Fruit fly (Drosophila melanogaster) whole organism, embryonic: ENCODE data around the gene CG7069.
A peak's percentile ranks its signal among the peaks of the same experiment; 100 is the strongest.

ENCODE experiments used
- ATbp ChIP-seq: fragments of 200-800 bp; sonication (Bioruptor generic); optimal IDR thresholded peaks from 2 replicates; lab custom pipeline; 2017; ENCODE audit warnings: missing biosample characterization, mild to moderate bottlenecking, missing genetic modification characterization, missing genetic modification reagents
- Ada2b ChIP-seq: fragments of 200-800 bp; sonication (Bioruptor generic); IDR thresholded peaks from 2 replicates; pipeline ENCODE4 v1.3.6; 2022; ENCODE audit warnings: missing biosample characterization, missing genetic modification characterization
- Atf-2 ChIP-seq: fragments of 200-800 bp; sonication (Bioruptor generic); optimal IDR thresholded peaks from 2 replicates; lab custom pipeline; 2016; ENCODE audit warnings: missing biosample characterization, missing genetic modification characterization
- CG14441 ChIP-seq: fragments of 200-800 bp; sonication (Bioruptor generic); IDR thresholded peaks from 2 replicates; pipeline ENCODE4 v1.3.6; 2022; ENCODE audit warnings: missing biosample characterization, missing genetic modification characterization
- CG16813 ChIP-seq: fragments of 200-800 bp; sonication (Bioruptor generic); IDR thresholded peaks from 3 replicates; pipeline ENCODE4 v1.3.6; 2022; ENCODE audit warnings: missing biosample characterization, missing genetic modification characterization; ENCODE audit not compliant: partially characterized antibody
- CG17328 ChIP-seq: fragments of 200-800 bp; sonication (Bioruptor generic); IDR thresholded peaks from 2 replicates; pipeline ENCODE4 v1.3.6; 2022; ENCODE audit warnings: missing biosample characterization, missing genetic modification characterization
- CG17359 ChIP-seq: fragments of 200-800 bp; sonication (Bioruptor generic); optimal IDR thresholded peaks from 3 replicates; lab custom pipeline; 2018; ENCODE audit warnings: missing biosample characterization, mild to moderate bottlenecking, missing genetic modification characterization, moderate library complexity
- CG18262 ChIP-seq: fragments of 200-800 bp; optimal IDR thresholded peaks from 3 replicates; lab custom pipeline; 2019; ENCODE audit warnings: missing biosample characterization, mild to moderate bottlenecking, missing genetic modification characterization, moderate library complexity
- CG32772 ChIP-seq: fragments of 200-800 bp; sonication (Bioruptor generic); IDR thresholded peaks from 2 replicates; pipeline ENCODE4 v1.3.6; 2022; ENCODE audit warnings: missing biosample characterization, missing genetic modification characterization
- CG34376 ChIP-seq: fragments of 200-800 bp; sonication (Bioruptor generic); optimal IDR thresholded peaks from 2 replicates; lab custom pipeline; 2018; ENCODE audit warnings: missing biosample characterization, mild to moderate bottlenecking, missing genetic modification characterization
- CG4360 ChIP-seq: fragments of 200-800 bp; sonication (Bioruptor generic); IDR thresholded peaks from 2 replicates; pipeline ENCODE4 v1.3.6; 2022; ENCODE audit warnings: missing biosample characterization, missing genetic modification characterization
- CG4424 ChIP-seq: fragments of 200-800 bp; sonication (Bioruptor generic); optimal IDR thresholded peaks from 3 replicates; lab custom pipeline; 2016; ENCODE audit warnings: missing biosample characterization, missing genetic modification characterization
- CG4820 ChIP-seq: fragments of 200-800 bp; sonication (Bioruptor generic); optimal IDR thresholded peaks from 3 replicates; lab custom pipeline; 2016; ENCODE audit warnings: missing biosample characterization, missing genetic modification characterization
- CG5180 ChIP-seq: fragments of 200-800 bp; sonication (Bioruptor generic); optimal IDR thresholded peaks from 3 replicates; lab custom pipeline; 2017; ENCODE audit warnings: missing biosample characterization, missing genetic modification characterization, mild to moderate bottlenecking, moderate library complexity, missing genetic modification reagents
- CG7357 ChIP-seq: fragments of 200-800 bp; sonication (Bioruptor generic); IDR thresholded peaks from 3 replicates; pipeline ENCODE4 v1.3.6; 2022; ENCODE audit warnings: missing biosample characterization, missing genetic modification characterization
- CG7745 ChIP-seq: fragments of 200-800 bp; sonication (Bioruptor generic); optimal IDR thresholded peaks from 2 replicates; lab custom pipeline; 2018; ENCODE audit warnings: missing biosample characterization, mild to moderate bottlenecking, missing genetic modification characterization, moderate library complexity
- CG7963 ChIP-seq: fragments of 200-800 bp; sonication (Bioruptor generic); IDR thresholded peaks from 3 replicates; pipeline ENCODE4 v1.3.6; 2022; ENCODE audit warnings: missing biosample characterization, missing genetic modification characterization; ENCODE audit not compliant: partially characterized antibody
- CG8290 ChIP-seq, 3 experiments: fragments of 200-800 bp; sonication (Bioruptor generic); optimal IDR thresholded peaks; 2 replicates each; lab custom pipeline; 2016 to 2019; ENCODE audit warnings: missing biosample characterization in 3 of 3, missing genetic modification characterization in 3 of 3, mild to moderate bottlenecking in 2 of 3, moderate library complexity in 1 of 3
- CG9727 ChIP-seq: fragments of 200-800 bp; sonication (Bioruptor generic); optimal IDR thresholded peaks from 3 replicates; lab custom pipeline; 2017; ENCODE audit warnings: missing biosample characterization, mild to moderate bottlenecking, missing genetic modification characterization
- CoRest ChIP-seq: fragments of 200-800 bp; sonication (Bioruptor generic); optimal IDR thresholded peaks from 3 replicates; lab custom pipeline; 2018; ENCODE audit warnings: missing biosample characterization, mild to moderate bottlenecking, missing genetic modification characterization, moderate library complexity
- Doc3 ChIP-seq: fragments of 200-800 bp; sonication (Bioruptor generic); IDR thresholded peaks from 3 replicates; pipeline ENCODE4 v1.3.6; 2022; ENCODE audit warnings: missing biosample characterization, missing genetic modification characterization; ENCODE audit not compliant: partially characterized antibody
- Fer3 ChIP-seq: fragments of 200-800 bp; sonication (Bioruptor generic); optimal IDR thresholded peaks from 2 replicates; lab custom pipeline; 2018; ENCODE audit warnings: missing biosample characterization, mild to moderate bottlenecking, missing genetic modification characterization, moderate library complexity
- H2.0 ChIP-seq: fragments of 200-800 bp; sonication (Bioruptor generic); IDR thresholded peaks from 2 replicates; pipeline ENCODE4 v1.3.6; 2022; ENCODE audit warnings: missing biosample characterization, missing genetic modification characterization
- HHEX ChIP-seq: fragments of 200-800 bp; sonication (Bioruptor generic); optimal IDR thresholded peaks from 3 replicates; lab custom pipeline; 2017; ENCODE audit warnings: missing biosample characterization, mild to moderate bottlenecking, missing genetic modification characterization, missing genetic modification reagents
- HLH4C ChIP-seq: fragments of 200-800 bp; sonication (Bioruptor generic); IDR thresholded peaks from 3 replicates; pipeline ENCODE4 v1.3.6; 2022; ENCODE audit warnings: missing biosample characterization, missing genetic modification characterization; ENCODE audit not compliant: partially characterized antibody
- HLH54F ChIP-seq: fragments of 200-800 bp; sonication (Bioruptor generic); optimal IDR thresholded peaks from 3 replicates; lab custom pipeline; 2016; ENCODE audit warnings: missing biosample characterization, missing genetic modification characterization
- Mad ChIP-seq: fragments of 200-800 bp; sonication (Bioruptor generic); optimal IDR thresholded peaks from 2 replicates; lab custom pipeline; 2016; ENCODE audit warnings: missing biosample characterization, missing genetic modification characterization
- NK7.1 ChIP-seq: fragments of 200-800 bp; sonication (Bioruptor generic); optimal IDR thresholded peaks from 3 replicates; lab custom pipeline; 2016; ENCODE audit warnings: missing biosample characterization, missing genetic modification characterization
- Neu2 ChIP-seq: fragments of 200-800 bp; sonication (Bioruptor generic); optimal IDR thresholded peaks from 3 replicates; lab custom pipeline; 2016; ENCODE audit warnings: missing biosample characterization, missing genetic modification characterization, borderline replicate concordance
- Ptx1 ChIP-seq: fragments of 200-800 bp; sonication (Bioruptor generic); IDR thresholded peaks from 2 replicates; pipeline ENCODE4 v1.3.6; 2022; ENCODE audit warnings: missing biosample characterization, missing genetic modification characterization
- Sox100B ChIP-seq: fragments of 200-800 bp; sonication (Bioruptor generic); optimal IDR thresholded peaks from 3 replicates; lab custom pipeline; 2018; ENCODE audit warnings: missing biosample characterization, mild to moderate bottlenecking, missing genetic modification characterization
- cwo ChIP-seq: fragments of 200-800 bp; sonication (Bioruptor generic); optimal IDR thresholded peaks from 3 replicates; lab custom pipeline; 2017; ENCODE audit warnings: missing biosample characterization, missing genetic modification characterization, mild to moderate bottlenecking, moderate library complexity, missing genetic modification reagents
- dmrt11E ChIP-seq: fragments of 200-800 bp; sonication (Bioruptor generic); optimal IDR thresholded peaks from 3 replicates; lab custom pipeline; 2018; ENCODE audit warnings: missing biosample characterization, mild to moderate bottlenecking, missing genetic modification characterization, moderate library complexity
- fd102C ChIP-seq: fragments of 200-800 bp; sonication (Bioruptor generic); optimal IDR thresholded peaks from 2 replicates; lab custom pipeline; 2018; ENCODE audit warnings: missing biosample characterization, mild to moderate bottlenecking, missing genetic modification characterization, moderate library complexity
- gcm ChIP-seq: fragments of 200-800 bp; sonication (Bioruptor generic); optimal IDR thresholded peaks from 2 replicates; lab custom pipeline; 2019; ENCODE audit warnings: missing biosample characterization, mild to moderate bottlenecking, missing genetic modification characterization, moderate library complexity
- gfzf ChIP-seq: fragments of 200-800 bp; sonication (Bioruptor generic); optimal IDR thresholded peaks from 2 replicates; lab custom pipeline; 2016; ENCODE audit warnings: missing biosample characterization, mild to moderate bottlenecking, missing genetic modification characterization, moderate library complexity
- gsb ChIP-seq: fragments of 200-800 bp; sonication (Bioruptor generic); IDR thresholded peaks from 2 replicates; pipeline ENCODE4 v1.3.6; 2022; ENCODE audit warnings: missing biosample characterization, missing genetic modification characterization
- ken ChIP-seq: fragments of 200-800 bp; sonication (Bioruptor generic); IDR thresholded peaks from 3 replicates; pipeline ENCODE4 v1.3.6; 2022; ENCODE audit warnings: missing biosample characterization, missing genetic modification characterization
- nerfin-1 ChIP-seq: fragments of 200-800 bp; sonication (Bioruptor generic); optimal IDR thresholded peaks from 3 replicates; lab custom pipeline; 2019; ENCODE audit warnings: missing biosample characterization, mild to moderate bottlenecking, missing genetic modification characterization, moderate library complexity
- nmo ChIP-seq: fragments of 200-800 bp; sonication (Bioruptor generic); optimal IDR thresholded peaks from 2 replicates; lab custom pipeline; 2018; ENCODE audit warnings: missing biosample characterization, mild to moderate bottlenecking, missing genetic modification characterization, moderate library complexity
- prd ChIP-seq, 3 experiments: fragments of >200 bp in 2 of 3; fragments of 200-800 bp in 1 of 3; sonication (Bioruptor generic) in 1 of 3; optimal IDR thresholded peaks in 2 of 3; IDR thresholded peaks in 1 of 3; 2 replicates in 2 of 3; 3 replicates in 1 of 3; pipeline versions ENCODE4 v1.3.6 to Lab custom; 2017 to 2022; ENCODE audit warnings: missing biosample characterization in 1 of 3, missing genetic modification characterization in 1 of 3
- ranshi ChIP-seq: fragments of 200-800 bp; sonication (Bioruptor generic); IDR thresholded peaks from 2 replicates; pipeline ENCODE4 v1.3.6; 2022; ENCODE audit warnings: missing biosample characterization, missing genetic modification characterization
- row ChIP-seq: fragments of 200-800 bp; sonication (Bioruptor generic); IDR thresholded peaks from 3 replicates; pipeline ENCODE4 v1.3.6; 2022; ENCODE audit warnings: missing biosample characterization, missing genetic modification characterization
- scrt ChIP-seq: fragments of 200-800 bp; sonication (Bioruptor generic); optimal IDR thresholded peaks from 2 replicates; lab custom pipeline; 2018; ENCODE audit warnings: missing biosample characterization, mild to moderate bottlenecking, missing genetic modification characterization, moderate library complexity
- stc ChIP-seq: fragments of 200-800 bp; sonication (Bioruptor generic); IDR thresholded peaks from 2 replicates; pipeline ENCODE4 v1.3.6; 2022; ENCODE audit warnings: missing biosample characterization, missing genetic modification characterization
- tgo ChIP-seq: fragments of 200-800 bp; sonication (Bioruptor generic); IDR thresholded peaks from 3 replicates; pipeline ENCODE4 v1.3.6; 2022; ENCODE audit warnings: missing biosample characterization, missing genetic modification characterization
- ttk ChIP-seq: fragments of 200-800 bp; sonication (Bioruptor generic); IDR thresholded peaks from 2 replicates; pipeline ENCODE4 v2.1.2; 2022; ENCODE audit warnings: missing biosample characterization, missing genetic modification characterization

Gene CG7069

DNA sequence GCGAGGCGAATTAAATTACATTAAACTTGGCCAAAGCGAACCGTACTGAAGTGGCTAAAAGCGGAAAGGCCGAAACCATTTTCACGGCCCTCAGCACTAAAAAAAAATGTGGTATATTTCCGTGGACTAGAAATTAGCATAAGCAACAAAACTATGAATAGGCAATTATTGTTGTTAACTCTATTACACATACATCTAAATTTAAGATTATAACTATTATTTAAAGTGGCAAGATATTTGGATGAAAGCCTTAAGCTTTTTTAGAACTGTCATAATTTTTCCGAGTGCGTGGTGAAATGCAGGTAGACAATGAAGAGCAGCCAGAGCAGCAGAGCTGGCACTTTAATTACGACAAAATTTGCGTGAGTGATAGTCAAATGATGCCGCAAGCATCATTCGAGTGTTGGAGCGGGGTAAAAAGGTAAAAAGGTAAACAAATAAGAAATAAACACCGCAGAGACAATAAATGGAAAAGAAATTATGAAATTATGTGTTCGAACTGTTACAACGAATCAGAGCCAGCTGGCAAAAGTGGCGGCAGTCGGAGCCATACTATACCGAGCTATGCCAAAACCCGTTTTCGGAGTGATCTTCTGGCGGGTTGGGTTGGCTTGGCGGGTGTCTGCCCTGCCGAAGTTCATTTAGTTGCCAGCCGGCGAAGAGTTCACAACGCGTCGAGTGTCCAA, 43.8 kb upstream of the CG7069 start, which contains the start of gene CG7080 (continued):
- TF ChIP-seq CG4424 (GFP tag; lab: Kevin White, UChicago) (no peak), CG5180 (GFP tag; lab: Kevin White, UChicago) (no peak), row (GFP tag; lab: Robert Waterston, UW) (peak; percentile 42; the same call in 1 of the 3 replicates), nmo (GFP tag; lab: Kevin White, UChicago) (peak; percentile 7), Fer3 (tag; lab: Kevin White, UChicago) (no peak), dmrt11E (no peak), CG4360 (GFP tag; lab: Robert Waterston, UW) (no peak), prd (optimal IDR thresholded peaks at IDR 0.05; lab: Kevin White, UChicago) (no peak), prd (GFP tag; IDR thresholded peaks at IDR 0.05; lab: Robert Waterston, UW) (peak; percentile 25; the same call in 1 of the 3 replicates), HLH54F (GFP tag; lab: Kevin White, UChicago) (no peak), CG16813 (GFP tag; lab: Robert Waterston, UW) (no peak), NK7.1 (GFP tag; lab: Kevin White, UChicago) (no peak), Atf-2 (GFP tag; lab: Kevin White, UChicago) (no peak), CG34376 (no peak), ranshi (no peak), Sox100B (GFP tag; lab: Kevin White, UChicago) (peak; percentile 34), gcm (no peak), CG7357 (GFP tag; lab: Robert Waterston, UW) (no peak), Neu2 (GFP tag; lab: Kevin White, UChicago) (no peak), tgo (GFP tag; lab: Robert Waterston, UW) (no peak), ATbp (GFP tag; lab: Kevin White, UChicago) (peak; percentile 38), CG14441 (peak; percentile 29; the same call in 1 of the 2 replicates), fd102C (no peak), cwo (GFP tag; lab: Kevin White, UChicago) (no peak), H2.0 (0 out of 2 replicates have a peak, but pooled peaks have one; percentile 10), CG17359 (tag; lab: Kevin White, UChicago) (peak; percentile 54), gfzf (no peak), Doc3 (GFP tag; lab: Robert Waterston, UW) (no peak), CG4820 (no peak), CG9727 (GFP tag; lab: Kevin White, UChicago) (no peak), Mad (GFP tag; lab: Kevin White, UChicago) (no peak), Ada2b (GFP tag; lab: Robert Waterston, UW) (peak; percentile 27; the same call in 1 of the 2 replicates), CG8290 (GFP tag; optimal IDR thresholded peaks at IDR 0.05; lab: Kevin White, UChicago) (no peak), CG8290 (tag; optimal IDR thresholded peaks at IDR 0.05; lab: Kevin White, UChicago) (no peak), CG32772 (0 out of 2 replicates have a peak, but pooled peaks have one; percentile 41), nerfin-1 (tag; lab: Kevin White, UChicago) (no peak), CG7963 (GFP tag; lab: Robert Waterston, UW) (no peak), ttk (GFP tag; lab: Robert Waterston, UW) (peak; percentile 21; the same call in 1 of the 2 replicates), stc (GFP tag; lab: Robert Waterston, UW) (peak; percentile 62), scrt (GFP tag; lab: Kevin White, UChicago) (no peak), ken (GFP tag; lab: Robert Waterston, UW) (no peak), CG7745 (tag; lab: Kevin White, UChicago) (no peak), gsb (GFP tag; lab: Robert Waterston, UW) (no peak), CG18262 (tag; lab: Kevin White, UChicago) (peak; percentile 31), CoRest (tag; lab: Kevin White, UChicago) (peak; percentile 22), HLH4C (GFP tag; lab: Robert Waterston, UW) (no peak), CG17328 (GFP tag; lab: Robert Waterston, UW) (no peak; the same call in 1 of the 2 replicates), Ptx1 (GFP tag; lab: Robert Waterston, UW) (0 out of 2 replicates have a peak, but pooled peaks have one; percentile 32), HHEX (no peak)
